Worm (Caenorhabditis elegans) whole organism, late embryonic: ENCODE data around the gene gln-1.

ENCODE experiments used
- ama-1 ChIP-seq: fragments of 150-350 bp; optimal IDR thresholded peaks from 2 replicates; lab custom pipeline; 2014
- dmd-4 ChIP-seq: sonication (generic microtip); optimal IDR thresholded peaks from 2 replicates; lab custom pipeline; 2016; ENCODE audit warnings: borderline replicate concordance, missing genetic modification characterization, missing compliant biosample characterization
- elt-2 ChIP-seq: sonication (generic microtip); optimal IDR thresholded peaks from 2 replicates; lab custom pipeline; 2016; ENCODE audit warnings: missing genetic modification reagents, missing genetic modification characterization, missing compliant biosample characterization
- pag-3 ChIP-seq: sonication (generic microtip); optimal IDR thresholded peaks from 2 replicates; lab custom pipeline; 2016; ENCODE audit warnings: missing compliant biosample characterization, missing genetic modification characterization, borderline replicate concordance
- pha-4 ChIP-seq: fragments of 150-350 bp; optimal IDR thresholded peaks from 2 replicates; lab custom pipeline; 2018; ENCODE audit warnings: missing biosample characterization, missing genetic modification reagents, missing genetic modification characterization
- pqm-1 ChIP-seq: sonication (generic microtip); optimal IDR thresholded peaks from 2 replicates; lab custom pipeline; 2016; ENCODE audit warnings: missing genetic modification characterization, missing compliant biosample characterization

- TF ChIP-seq dmd-4 (tag; lab: Kevin White, UChicago), result no peak
- no peak for TF ChIP-seq ama-1 (lab: Kevin White, UChicago)
- TF ChIP-seq elt-2, result no peak
- no peak for TF ChIP-seq pha-4
- TF ChIP-seq pqm-1 (tag; lab: Kevin White, UChicago), result no peak
- no peak for TF ChIP-seq pag-3 (tag; lab: Kevin White, UChicago)
These were observed 17.5 kb upstream of the gln-1 start for ce11 chrX:6040435-6041093.
